Worm (Caenorhabditis elegans) whole organism, midembryonic: ENCODE results near the gene lips-3.

Experiments used
- T22C8.4 ChIP-seq: fragments of 200-800 bp; sonication (Bioruptor generic); IDR thresholded peaks from 2 replicates; pipeline ENCODE4 v1.3.6; 2022; ENCODE audit warnings: missing genetic modification characterization, missing compliant biosample characterization
- flt-1 ChIP-seq: fragments of 200-800 bp; sonication (Bioruptor generic); IDR thresholded peaks from 2 replicates; pipeline ENCODE4 v1.3.6; 2022; ENCODE audit warnings: missing genetic modification characterization, missing compliant biosample characterization
- ref-1 ChIP-seq: fragments of 200-800 bp; sonication (Bioruptor generic); conservative IDR thresholded peaks from 2 replicates; pipeline ENCODE4 v1.3.6; 2022; ENCODE audit warnings: missing genetic modification reagents, missing genetic modification characterization, missing compliant biosample characterization
- tab-1 ChIP-seq: fragments of 200-800 bp; sonication (Bioruptor generic); IDR thresholded peaks from 2 replicates; pipeline ENCODE4 v1.3.6; 2022; ENCODE audit warnings: missing genetic modification characterization, missing compliant biosample characterization
- ztf-23 ChIP-seq: fragments of 200-800 bp; sonication (Bioruptor generic); IDR thresholded peaks from 2 replicates; pipeline ENCODE4 v1.3.6; 2022; ENCODE audit warnings: missing genetic modification reagents, missing genetic modification characterization, missing compliant biosample characterization
- ztf-29 ChIP-seq: fragments of 200-800 bp; sonication (Bioruptor generic); IDR thresholded peaks from 2 replicates; pipeline ENCODE4 v1.3.6; 2022; ENCODE audit warnings: missing genetic modification reagents, missing genetic modification characterization, missing compliant biosample characterization

DNA sequence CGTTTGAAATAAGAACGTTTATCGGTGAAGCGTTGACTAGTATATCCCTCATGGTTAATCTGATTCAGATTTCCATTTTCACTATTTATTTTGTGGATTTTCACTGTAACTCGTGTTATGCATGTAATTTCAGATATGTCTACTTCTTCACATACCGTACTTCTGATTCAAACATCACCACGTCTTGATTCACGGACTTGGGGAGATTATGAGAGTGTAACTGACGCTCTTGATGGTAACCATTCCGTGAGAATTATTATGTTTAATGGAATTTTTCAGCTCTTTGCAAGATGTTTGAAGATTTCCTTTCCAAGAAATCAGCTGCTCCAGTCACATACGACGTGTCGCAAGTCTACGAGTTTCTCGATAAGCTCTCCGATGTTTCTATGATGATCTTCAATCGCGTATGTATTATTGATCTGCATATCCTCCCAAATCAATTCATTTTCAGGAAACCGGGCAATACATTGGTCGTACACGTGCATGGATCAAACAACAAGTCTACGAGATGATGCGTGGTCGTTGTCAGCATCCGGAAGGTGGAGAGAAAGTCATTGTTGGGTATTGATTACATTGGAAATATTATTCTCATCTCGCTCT is 23.1 kb upstream of the lips-3 start, which contains the start of gene erh-2:
- TF ChIP-seq flt-1 (GFP tag; lab: Robert Waterston, UW) (no peak), ztf-29 (no peak), tab-1 (no peak), T22C8.4 (no peak), ref-1 (GFP tag; lab: Robert Waterston, UW) (no peak), ztf-23 (no peak)
